Worm (Caenorhabditis elegans) whole organism, L2 larva: Measurements from ENCODE around the gene cnc-2.

Experiments used
- blmp-1 ChIP-seq: sonication (generic microtip); optimal IDR thresholded peaks from 2 replicates; lab custom pipeline; 2017; ENCODE audit warnings: missing genetic modification characterization, mild to moderate bottlenecking, missing compliant biosample characterization, antibody characterized with exemption, moderate library complexity; ENCODE audit not compliant: insufficient read depth
- skn-1 ChIP-seq: sonication (generic microtip); optimal IDR thresholded peaks from 2 replicates; lab custom pipeline; 2017; ENCODE audit warnings: missing biosample characterization, missing genetic modification characterization
- ztf-1 ChIP-seq: fragments of 200-800 bp; sonication (Bioruptor generic); conservative IDR thresholded peaks from 2 replicates; pipeline ENCODE4 v1.3.6; 2022; ENCODE audit warnings: missing genetic modification characterization, missing compliant biosample characterization

ce11 chrV:1464543-1465040 lies 14.6 kb upstream of the cnc-2 start, which contains the start of the genes fpn-1.2 and pqn-54:
- TF ChIP-seq blmp-1 (tag; lab: Kevin White, UChicago) (no peak), ztf-1 (GFP tag; lab: Robert Waterston, UW) (no peak), skn-1 (no peak)
